Worm (Caenorhabditis elegans) whole organism, L4 larva: ENCODE data around the gene flp-7.

Experiments used
- T26A8.4 ChIP-seq: fragments of 200-800 bp; sonication (Bioruptor generic); IDR thresholded peaks from 2 replicates; pipeline ENCODE4 v1.3.6; 2022; ENCODE audit warnings: missing genetic modification characterization, missing compliant biosample characterization
- Y75B8A.6 ChIP-seq: fragments of 200-800 bp; sonication (Bioruptor generic); IDR thresholded peaks from 2 replicates; pipeline ENCODE4 v1.3.6; 2022; ENCODE audit warnings: missing genetic modification reagents, missing genetic modification characterization, missing compliant biosample characterization
- ZK546.5 ChIP-seq, 2 experiments: sonication (generic microtip); optimal IDR thresholded peaks; 2 replicates each; lab custom pipeline; 2017; ENCODE audit warnings: missing biosample characterization in 2 of 2, missing genetic modification characterization in 2 of 2
- hlh-30 ChIP-seq: sonication (generic microtip); optimal IDR thresholded peaks from 2 replicates; lab custom pipeline; 2017; ENCODE audit warnings: antibody characterized with exemption, mild to moderate bottlenecking, missing genetic modification characterization, missing compliant biosample characterization; ENCODE audit not compliant: insufficient read depth
- lir-3 ChIP-seq: sonication (generic microtip); optimal IDR thresholded peaks from 2 replicates; lab custom pipeline; 2016; ENCODE audit warnings: mild to moderate bottlenecking, missing genetic modification characterization, missing compliant biosample characterization
- pha-4 ChIP-seq, 2 experiments: fragments of 150-350 bp in 1 of 2; fragments of 200-800 bp in 1 of 2; sonication (Bioruptor generic) in 1 of 2; IDR thresholded peaks in 1 of 2; optimal IDR thresholded peaks in 1 of 2; 2 replicates each; pipeline versions ENCODE4 v1.3.6 to Lab custom; 2014 to 2022; ENCODE audit warnings: missing genetic modification characterization in 2 of 2, missing genetic modification reagents in 2 of 2, missing biosample characterization in 1 of 2, missing compliant biosample characterization in 1 of 2
- sdz-12 ChIP-seq: fragments of 200-800 bp; sonication (Bioruptor generic); optimal IDR thresholded peaks from 2 replicates; lab custom pipeline; 2018; ENCODE audit warnings: mild to moderate bottlenecking, missing genetic modification characterization, missing compliant biosample characterization

DNA sequence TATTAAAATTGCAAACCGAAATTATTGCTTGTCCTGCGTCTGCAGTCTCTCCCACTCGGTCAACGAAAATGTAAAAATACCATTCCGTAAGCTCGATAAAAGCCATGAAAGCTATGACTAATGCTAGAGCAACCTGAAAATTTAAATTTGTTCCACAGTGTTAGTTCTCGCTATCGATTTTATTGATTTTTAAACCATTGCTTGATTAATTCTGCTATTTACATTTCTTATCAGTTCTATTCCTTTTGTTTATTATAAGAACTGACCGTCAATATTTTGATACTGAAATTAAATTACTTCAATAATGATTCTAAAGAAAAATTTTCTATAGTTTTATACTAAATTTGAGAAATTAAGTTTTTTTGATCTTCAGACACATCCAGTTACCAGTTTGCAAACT, 46.5 kb upstream of the flp-7 start:
- TF ChIP-seq ZK546.5 (tag; optimal IDR thresholded peaks at IDR 0.05; lab: Kevin White, UChicago): no peak
- TF ChIP-seq lir-3 (tag; lab: Kevin White, UChicago): no peak
- TF ChIP-seq hlh-30: no peak
- TF ChIP-seq pha-4 (GFP tag; IDR thresholded peaks at IDR 0.05; lab: Robert Waterston, UW): no peak
- no peak for TF ChIP-seq pha-4 (tag; optimal IDR thresholded peaks at IDR 0.05; lab: Kevin White, UChicago)
- no peak for TF ChIP-seq T26A8.4
- TF ChIP-seq Y75B8A.6 (GFP tag; lab: Robert Waterston, UW): no peak
- TF ChIP-seq sdz-12 (GFP tag; lab: Kevin White, UChicago): no peak
